Worm (Caenorhabditis elegans) whole organism, young adult: Measurements from ENCODE around the gene cpg-9.

Experiments
- aptf-3 ChIP-seq: fragments of 200-800 bp; sonication (Bioruptor generic); IDR thresholded peaks from 2 replicates; pipeline ENCODE4 v1.3.6; 2022; ENCODE audit warnings: missing genetic modification characterization, missing compliant biosample characterization
- pha-4 ChIP-seq: fragments of 150-350 bp; sonication (generic microtip); optimal IDR thresholded peaks from 2 replicates; lab custom pipeline; 2014; ENCODE audit warnings: missing biosample characterization, missing genetic modification reagents, missing genetic modification characterization

ce11 chrIV:3092978-3093377 is 23.0 kb upstream of the cpg-9 start:
- TF ChIP-seq pha-4 (tag; lab: Kevin White, UChicago) (no peak), aptf-3 (GFP tag; lab: Robert Waterston, UW) (no peak)
